Worm (Caenorhabditis elegans) whole organism, L1 larva: ENCODE measurements around the gene madf-11.

Source experiments
- ama-1 ChIP-seq: fragments of 150-350 bp; optimal IDR thresholded peaks from 2 replicates; lab custom pipeline; 2014
- ces-1 ChIP-seq: fragments of 150-350 bp; optimal IDR thresholded peaks from 2 replicates; lab custom pipeline; 2014; ENCODE audit warnings: missing biosample characterization, missing genetic modification reagents, missing genetic modification characterization
- efl-1 ChIP-seq, 4 experiments: fragments of 150-350 bp; optimal IDR thresholded peaks in 3 of 4; peaks in 1 of 4; 1 replicate in 1 of 4; 2 replicates in 3 of 4; lab custom pipeline; 2014; ENCODE audit warnings: missing biosample characterization in 2 of 4, missing genetic modification characterization in 2 of 4, missing genetic modification reagents in 2 of 4
- elt-2 ChIP-seq: sonication (generic microtip); optimal IDR thresholded peaks from 2 replicates; lab custom pipeline; 2016; ENCODE audit warnings: missing genetic modification characterization, mild to moderate bottlenecking, inconsistent platforms, missing compliant biosample characterization, missing genetic modification reagents
- lin-13 ChIP-seq: fragments of 150-350 bp; optimal IDR thresholded peaks from 2 replicates; lab custom pipeline; 2014; ENCODE audit warnings: missing biosample characterization, missing genetic modification reagents, missing genetic modification characterization
- mab-9 ChIP-seq: fragments of 200-800 bp; sonication (Bioruptor generic); IDR thresholded peaks from 2 replicates; pipeline ENCODE4 v1.3.6; 2022; ENCODE audit warnings: missing genetic modification reagents, missing genetic modification characterization, missing compliant biosample characterization
- nhr-11 ChIP-seq: fragments of 150-350 bp; optimal IDR thresholded peaks from 2 replicates; lab custom pipeline; 2014; ENCODE audit warnings: missing biosample characterization, missing genetic modification characterization
- nhr-20 ChIP-seq: sonication (generic microtip); optimal IDR thresholded peaks from 2 replicates; lab custom pipeline; 2016; ENCODE audit warnings: mild to moderate bottlenecking, missing genetic modification characterization, missing compliant biosample characterization
- nhr-237 ChIP-seq: fragments of 150-350 bp; optimal IDR thresholded peaks from 2 replicates; lab custom pipeline; 2014; ENCODE audit warnings: missing biosample characterization, missing genetic modification characterization
- pqm-1 ChIP-seq: sonication (generic microtip); optimal IDR thresholded peaks from 3 replicates; lab custom pipeline; 2017; ENCODE audit warnings: missing biosample characterization, missing genetic modification characterization

DNA sequence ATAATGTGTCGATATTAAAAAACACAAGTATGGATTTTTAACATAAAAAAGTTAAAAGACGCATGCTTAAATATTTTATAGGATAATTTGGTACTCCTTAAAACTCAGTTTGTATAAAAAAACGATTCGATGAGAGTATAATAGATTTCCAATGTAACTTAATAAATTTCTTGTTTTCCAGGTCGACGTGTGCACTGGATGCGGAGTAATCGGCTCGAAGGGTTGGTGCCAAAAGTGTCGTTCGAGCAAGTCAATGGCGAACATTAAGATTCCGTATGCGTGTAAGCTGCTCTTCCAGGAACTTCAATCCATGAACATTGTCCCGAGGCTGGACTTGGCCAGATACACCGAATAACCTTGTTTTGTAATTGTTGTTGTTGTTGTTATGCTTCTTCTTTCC is 39.0 kb downstream of the madf-11 start:
- TF ChIP-seq elt-2 (tag; lab: Kevin White, UChicago) (no peak), nhr-11 (no peak), nhr-237 (tag; lab: Kevin White, UChicago) (no peak), nhr-20 (tag; lab: Kevin White, UChicago) (no peak), efl-1 (optimal IDR thresholded peaks at IDR 0.05; lab: Kevin White, UChicago) (no peak), efl-1 (GFP tag; optimal IDR thresholded peaks at IDR 0.05 in 1 of 2; lab: Kevin White, UChicago) (no peak), ama-1 (lab: Kevin White, UChicago) (no peak), pqm-1 (tag; lab: Kevin White, UChicago) (no peak), lin-13 (GFP tag; lab: Kevin White, UChicago) (no peak), ces-1 (GFP tag; lab: Kevin White, UChicago) (no peak), mab-9 (GFP tag; lab: Robert Waterston, UW) (no peak)
